Fruit fly (Drosophila melanogaster) whole organism, pupa: ENCODE measurements around the gene CG15387.

Experiments used
- CG10348 ChIP-seq: fragments of 200-800 bp; sonication (Bioruptor generic); IDR thresholded peaks from 2 replicates; pipeline ENCODE4 v1.3.6; 2022; ENCODE audit warnings: missing biosample characterization, missing genetic modification characterization
- CG12605 ChIP-seq: fragments of 200-800 bp; sonication (Bioruptor generic); IDR thresholded peaks from 2 replicates; pipeline ENCODE4 v1.3.6; 2022; ENCODE audit warnings: missing biosample characterization, missing genetic modification characterization
- CG13204 ChIP-seq: fragments of 200-800 bp; sonication (Bioruptor generic); optimal IDR thresholded peaks from 2 replicates; lab custom pipeline; 2018; ENCODE audit warnings: missing biosample characterization, mild to moderate bottlenecking, missing genetic modification characterization, moderate library complexity
- CG14655 ChIP-seq: fragments of 200-800 bp; sonication (Bioruptor generic); optimal IDR thresholded peaks from 3 replicates; lab custom pipeline; 2017; ENCODE audit warnings: mild to moderate bottlenecking, missing biosample characterization, missing genetic modification reagents, missing genetic modification characterization
- CG15710 ChIP-seq: fragments of 200-800 bp; sonication (Bioruptor generic); optimal IDR thresholded peaks from 2 replicates; lab custom pipeline; 2018; ENCODE audit warnings: missing biosample characterization, mild to moderate bottlenecking, missing genetic modification characterization, moderate library complexity
- CG17806 ChIP-seq: fragments of 200-800 bp; sonication (Bioruptor generic); optimal IDR thresholded peaks from 2 replicates; lab custom pipeline; 2018; ENCODE audit warnings: missing biosample characterization, mild to moderate bottlenecking, missing genetic modification characterization, moderate library complexity
- CG32121 ChIP-seq: fragments of 200-800 bp; sonication (Bioruptor generic); IDR thresholded peaks from 2 replicates; pipeline ENCODE4 v1.3.6; 2022; ENCODE audit warnings: missing biosample characterization, missing genetic modification characterization
- CG34367 ChIP-seq: fragments of 200-800 bp; sonication (Bioruptor generic); optimal IDR thresholded peaks from 2 replicates; lab custom pipeline; 2018; ENCODE audit warnings: missing biosample characterization, mild to moderate bottlenecking, missing genetic modification characterization
- CG4496 ChIP-seq: fragments of 200-800 bp; sonication (Bioruptor generic); IDR thresholded peaks from 3 replicates; pipeline ENCODE4 v1.3.6; 2022; ENCODE audit warnings: missing biosample characterization, missing genetic modification characterization
- CG8159 ChIP-seq: fragments of 200-800 bp; sonication (Bioruptor generic); optimal IDR thresholded peaks from 3 replicates; lab custom pipeline; 2018; ENCODE audit warnings: missing biosample characterization, mild to moderate bottlenecking, missing genetic modification characterization, moderate library complexity
- CG8301 ChIP-seq: fragments of 200-800 bp; sonication (Bioruptor generic); optimal IDR thresholded peaks from 2 replicates; lab custom pipeline; 2018; ENCODE audit warnings: missing biosample characterization, mild to moderate bottlenecking, missing genetic modification characterization
- CG9948 ChIP-seq: fragments of 200-800 bp; sonication (Bioruptor generic); optimal IDR thresholded peaks from 2 replicates; lab custom pipeline; 2018; ENCODE audit warnings: missing biosample characterization, mild to moderate bottlenecking, missing genetic modification characterization, moderate library complexity
- D1 ChIP-seq: fragments of 200-800 bp; sonication (Bioruptor generic); optimal IDR thresholded peaks from 2 replicates; lab custom pipeline; 2018; ENCODE audit warnings: missing biosample characterization, mild to moderate bottlenecking, missing genetic modification characterization, moderate library complexity
- EcR ChIP-seq: fragments of 200-800 bp; sonication (Bioruptor generic); optimal IDR thresholded peaks from 3 replicates; lab custom pipeline; 2019; ENCODE audit warnings: missing biosample characterization, missing genetic modification characterization, mild to moderate bottlenecking, moderate library complexity, missing genetic modification reagents
- Ets98B ChIP-seq: fragments of 200-800 bp; sonication (Bioruptor generic); IDR thresholded peaks from 2 replicates; pipeline ENCODE4 v1.3.6; 2022; ENCODE audit warnings: missing biosample characterization, missing genetic modification characterization
- Pif1A ChIP-seq: fragments of 200-800 bp; sonication (Bioruptor generic); optimal IDR thresholded peaks from 3 replicates; lab custom pipeline; 2016; ENCODE audit warnings: missing biosample characterization, missing genetic modification characterization
- Pif1B ChIP-seq: fragments of 200-800 bp; sonication (Bioruptor generic); optimal IDR thresholded peaks from 3 replicates; lab custom pipeline; 2016; ENCODE audit warnings: missing biosample characterization, missing genetic modification characterization
- Snoo ChIP-seq: fragments of 200-800 bp; sonication (Bioruptor generic); optimal IDR thresholded peaks from 3 replicates; lab custom pipeline; 2017; ENCODE audit warnings: missing biosample characterization, mild to moderate bottlenecking, missing genetic modification characterization, inconsistent platforms
- fd96Ca ChIP-seq: fragments of 200-800 bp; sonication (Bioruptor generic); IDR thresholded peaks from 3 replicates; pipeline ENCODE4 v1.3.6; 2022; ENCODE audit warnings: missing biosample characterization, missing genetic modification characterization
- gl ChIP-seq: fragments of 200-800 bp; sonication (Bioruptor generic); optimal IDR thresholded peaks from 2 replicates; lab custom pipeline; 2018; ENCODE audit warnings: missing biosample characterization, mild to moderate bottlenecking, missing genetic modification characterization
- rn ChIP-seq: fragments of 200-800 bp; sonication (Bioruptor generic); IDR thresholded peaks from 2 replicates; pipeline ENCODE4 v1.3.6; 2022; ENCODE audit warnings: missing biosample characterization, missing genetic modification characterization

The CG15387 gene

dm6 chr2L:2226259-2227121 lies at the start of gene CG15387, which contains the start of gene sau:
Gene CG15387 (minus strand): TSS chr2L:2226294.
Gene sau (plus strand): TSS chr2L:2226342.
- peak; percentile 68 for TF ChIP-seq Ets98B (GFP tag; lab: Robert Waterston, UW)
- no peak for TF ChIP-seq CG10348
- TF ChIP-seq fd96Ca (GFP tag; lab: Robert Waterston, UW), result peak; percentile 75
- TF ChIP-seq CG9948 (tag; lab: Kevin White, UChicago), result peak; percentile 56
- peak; percentile 76 for TF ChIP-seq Snoo
- TF ChIP-seq Pif1B (GFP tag; lab: Kevin White, UChicago), result peak; percentile 65
- TF ChIP-seq rn (GFP tag; lab: Robert Waterston, UW), result peak; percentile 58; the same call in 1 of the 2 replicates
- peak; percentile 77 for TF ChIP-seq Pif1A (GFP tag; lab: Kevin White, UChicago)
- TF ChIP-seq CG32121 (GFP tag; lab: Robert Waterston, UW), result peak; percentile 85
- no peak for TF ChIP-seq D1 (tag; lab: Kevin White, UChicago)
- no peak for TF ChIP-seq CG12605 (GFP tag; lab: Robert Waterston, UW)
- peak; percentile 17 for TF ChIP-seq gl
- no peak for TF ChIP-seq EcR (GFP tag; lab: Kevin White, UChicago)
- TF ChIP-seq CG8301 (tag; lab: Kevin White, UChicago), result peak; percentile 69
- TF ChIP-seq CG34367 (tag; lab: Kevin White, UChicago), result peak; percentile 72
- no peak for TF ChIP-seq CG13204
- peak; percentile 84 for TF ChIP-seq CG15710 (tag; lab: Kevin White, UChicago)
- peak; percentile 77 for TF ChIP-seq CG8159 (tag; lab: Kevin White, UChicago)
- TF ChIP-seq CG17806 (tag; lab: Kevin White, UChicago), result peak; percentile 62
- TF ChIP-seq CG4496 (GFP tag; lab: Robert Waterston, UW), result peak; percentile 85
- peak; percentile 76 for TF ChIP-seq CG14655 (GFP tag; lab: Kevin White, UChicago)

- TF ChIP-seq rn (GFP tag; lab: Robert Waterston, UW), result no peak
- no peak for TF ChIP-seq Pif1A (GFP tag; lab: Kevin White, UChicago)
- TF ChIP-seq gl, result no peak
- TF ChIP-seq CG13204, result no peak
- TF ChIP-seq CG15710 (tag; lab: Kevin White, UChicago), result no peak
- TF ChIP-seq EcR (GFP tag; lab: Kevin White, UChicago), result no peak
- TF ChIP-seq CG32121 (GFP tag; lab: Robert Waterston, UW), result no peak
- TF ChIP-seq CG34367 (tag; lab: Kevin White, UChicago), result no peak
These were observed 42.9 kb upstream of the CG15387 start, which contains the start of gene CG17242 for dm6 chr2L:2269040-2269439. Gene CG17242 (minus strand): TSS chr2L:2269140.

DNA sequence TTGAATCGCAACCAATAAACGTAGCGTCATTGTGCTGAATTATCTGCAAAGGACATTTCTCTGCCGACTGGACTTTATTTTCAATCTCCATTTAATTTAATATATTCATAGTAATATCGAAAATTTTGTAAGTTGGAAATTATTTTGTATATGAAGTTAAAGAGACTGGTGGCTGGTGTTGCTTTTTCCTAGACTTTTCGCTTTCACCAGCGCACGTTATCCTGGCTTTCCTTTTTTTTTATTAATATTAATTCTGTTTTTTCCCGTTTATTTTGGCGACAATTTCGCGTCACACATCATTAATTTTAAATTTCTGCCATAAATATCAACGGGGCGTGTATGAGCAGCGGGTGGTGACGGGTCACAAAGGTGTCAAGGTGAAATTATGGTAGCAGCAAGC lies 39.1 kb upstream of the CG15387 start, which contains the start of gene CG34049:
Gene CG34049, minus strand, starts transcription at position 101 of the 400 bp plus-strand sequence.
- TF ChIP-seq Pif1A (GFP tag; lab: Kevin White, UChicago), result no peak
- TF ChIP-seq Ets98B (GFP tag; lab: Robert Waterston, UW), result no peak
- TF ChIP-seq CG9948 (tag; lab: Kevin White, UChicago), result no peak
- TF ChIP-seq rn (GFP tag; lab: Robert Waterston, UW), result no peak
- no peak for TF ChIP-seq CG34367 (tag; lab: Kevin White, UChicago)
- TF ChIP-seq CG15710 (tag; lab: Kevin White, UChicago), result no peak

dm6 chr2L:2263142-2263541 lies 37.0 kb upstream of the CG15387 start, which contains the start of gene CG4270:
Gene CG4270 (plus strand): TSS chr2L:2263442.
- no peak for TF ChIP-seq Snoo
- TF ChIP-seq CG9948 (tag; lab: Kevin White, UChicago), result no peak
- TF ChIP-seq rn (GFP tag; lab: Robert Waterston, UW), result no peak
- TF ChIP-seq Ets98B (GFP tag; lab: Robert Waterston, UW), result no peak
- TF ChIP-seq CG13204, result no peak
- no peak for TF ChIP-seq CG34367 (tag; lab: Kevin White, UChicago)
- no peak for TF ChIP-seq CG4496 (GFP tag; lab: Robert Waterston, UW)
- TF ChIP-seq gl, result no peak
- no peak for TF ChIP-seq CG10348
- TF ChIP-seq EcR (GFP tag; lab: Kevin White, UChicago), result no peak
- no peak for TF ChIP-seq D1 (tag; lab: Kevin White, UChicago)
- TF ChIP-seq CG8301 (tag; lab: Kevin White, UChicago), result no peak
- no peak for TF ChIP-seq CG12605 (GFP tag; lab: Robert Waterston, UW)
- TF ChIP-seq CG14655 (GFP tag; lab: Kevin White, UChicago), result no peak

dm6 chr2L:2254950-2255349 lies 28.9 kb upstream of the CG15387 start, which contains the start of gene Send1:
Gene Send1 (minus strand): TSS chr2L:2255050.
- TF ChIP-seq rn (GFP tag; lab: Robert Waterston, UW), result no peak
- no peak for TF ChIP-seq CG9948 (tag; lab: Kevin White, UChicago)
- no peak for TF ChIP-seq CG12605 (GFP tag; lab: Robert Waterston, UW)
- no peak for TF ChIP-seq CG8301 (tag; lab: Kevin White, UChicago)
- TF ChIP-seq D1 (tag; lab: Kevin White, UChicago), result no peak

DNA sequence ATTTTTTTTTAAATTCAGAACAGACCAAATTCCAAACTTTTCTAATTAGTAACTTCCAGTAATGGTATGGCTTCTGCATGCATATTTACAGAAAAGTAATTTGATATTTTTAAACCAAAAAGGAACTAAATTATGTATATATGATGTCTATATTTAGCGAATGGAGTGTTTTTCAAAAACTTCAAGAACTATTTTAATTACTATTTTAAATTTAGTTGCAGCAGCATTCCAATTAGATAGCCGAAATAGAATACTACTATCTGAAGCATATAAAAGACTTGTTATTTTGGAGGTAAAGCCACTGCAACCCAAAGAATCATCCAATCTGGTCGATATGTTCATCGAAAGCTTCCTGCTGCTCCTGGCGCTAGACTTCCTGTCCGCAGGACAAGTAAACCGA lies 26.7 kb upstream of the CG15387 start, which contains the start of gene CG17234:
Gene CG17234, plus strand, starts transcription at position 301 of the 400 bp plus-strand sequence.
- TF ChIP-seq CG12605 (GFP tag; lab: Robert Waterston, UW) (no peak), gl (no peak), CG15710 (tag; lab: Kevin White, UChicago) (no peak), CG14655 (GFP tag; lab: Kevin White, UChicago) (no peak)
- TF ChIP-seq, all 21 proteins: peak for 0
